Worm (Caenorhabditis elegans) whole organism, early embryonic: ENCODE results near the gene asg-2.

ENCODE experiments used
- aly-1 ChIP-seq: sonication (generic microtip); optimal IDR thresholded peaks from 2 replicates; lab custom pipeline; 2016; ENCODE audit warnings: missing genetic modification characterization, missing compliant biosample characterization
- ama-1 ChIP-seq: fragments of 150-350 bp; optimal IDR thresholded peaks from 2 replicates; lab custom pipeline; 2014
- ets-7 ChIP-seq: sonication (generic microtip); optimal IDR thresholded peaks from 2 replicates; lab custom pipeline; 2016; ENCODE audit warnings: missing genotype, missing genetic modification characterization, missing compliant biosample characterization
- flt-1 ChIP-seq: fragments of 200-800 bp; sonication (Bioruptor generic); IDR thresholded peaks from 2 replicates; pipeline ENCODE4 v1.3.6; 2022; ENCODE audit warnings: missing genetic modification characterization, missing compliant biosample characterization
- hmbx-1 ChIP-seq: sonication (generic microtip); optimal IDR thresholded peaks from 2 replicates; lab custom pipeline; 2016; ENCODE audit warnings: mild to moderate bottlenecking, missing genetic modification characterization, missing compliant biosample characterization
- hmg-4 ChIP-seq: fragments of 200-800 bp; sonication (Bioruptor generic); optimal IDR thresholded peaks from 2 replicates; lab custom pipeline; 2018; ENCODE audit warnings: mild to moderate bottlenecking, missing genetic modification characterization, missing compliant biosample characterization
- hnd-1 ChIP-seq: sonication (generic microtip); optimal IDR thresholded peaks from 2 replicates; lab custom pipeline; 2016; ENCODE audit warnings: missing genetic modification characterization, missing compliant biosample characterization
- pes-1 ChIP-seq: fragments of 200-800 bp; sonication (Bioruptor generic); IDR thresholded peaks from 2 replicates; pipeline ENCODE4 v1.3.6; 2022; ENCODE audit warnings: missing genetic modification reagents, missing genetic modification characterization, missing compliant biosample characterization
- scrt-1 ChIP-seq: fragments of 200-800 bp; sonication (Bioruptor generic); IDR thresholded peaks from 2 replicates; pipeline ENCODE4 v1.3.6; 2022; ENCODE audit warnings: missing genetic modification characterization, missing compliant biosample characterization
- sea-1 ChIP-seq: fragments of 200-800 bp; sonication (Bioruptor generic); conservative IDR thresholded peaks from 2 replicates; pipeline ENCODE4 v1.3.6; 2022; ENCODE audit warnings: missing genetic modification characterization, missing compliant biosample characterization
- tbx-11 ChIP-seq: fragments of 200-800 bp; sonication (Bioruptor generic); IDR thresholded peaks from 2 replicates; pipeline ENCODE4 v1.3.6; 2022; ENCODE audit warnings: missing genetic modification characterization, missing compliant biosample characterization
- tbx-37 ChIP-seq: fragments of 200-800 bp; sonication (Bioruptor generic); conservative IDR thresholded peaks from 2 replicates; pipeline ENCODE4 v1.3.6; 2022; ENCODE audit warnings: missing genetic modification reagents, missing genetic modification characterization, missing compliant biosample characterization
- tra-4 ChIP-seq: sonication (generic microtip); optimal IDR thresholded peaks from 2 replicates; lab custom pipeline; 2017; ENCODE audit warnings: missing genetic modification characterization, missing compliant biosample characterization

DNA sequence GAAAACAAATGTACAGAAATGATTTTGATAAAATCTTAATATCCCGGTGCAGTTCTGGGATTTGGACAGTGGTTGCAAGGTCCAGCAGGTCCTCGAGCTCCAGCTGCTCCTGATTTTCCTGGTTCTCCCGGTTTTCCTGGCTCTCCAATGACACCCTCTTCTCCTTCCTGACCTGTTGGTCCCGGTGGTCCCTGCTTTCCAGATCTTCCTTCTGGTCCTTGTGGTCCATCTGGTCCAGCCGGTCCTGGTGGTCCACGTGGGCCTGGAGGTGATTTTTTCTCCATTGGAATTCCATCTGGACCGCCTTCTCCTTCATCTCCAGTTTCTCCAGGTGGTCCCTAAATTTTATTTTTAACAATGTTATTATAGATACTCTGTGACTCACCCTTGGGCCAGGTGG, 34.2 kb downstream of the asg-2 start:
- TF ChIP-seq ama-1 (no peak), tbx-37 (GFP tag; lab: Robert Waterston, UW) (no peak), scrt-1 (GFP tag; lab: Robert Waterston, UW) (no peak), sea-1 (GFP tag; lab: Robert Waterston, UW) (no peak), tbx-11 (no peak), flt-1 (no peak), hnd-1 (tag; lab: Kevin White, UChicago) (no peak), tra-4 (no peak), aly-1 (tag; lab: Kevin White, UChicago) (no peak), ets-7 (tag; lab: Kevin White, UChicago) (no peak), pes-1 (GFP tag; lab: Robert Waterston, UW) (no peak), hmg-4 (GFP tag; lab: Kevin White, UChicago) (no peak), hmbx-1 (no peak)
